Fruit fly (Drosophila melanogaster): Measurements from ENCODE around the gene eIF4E1.

eIF4E1 gene

dm6 chr3L:9446731-9447238 lies 44.5 kb upstream of the eIF4E1 start, which contains the start of gene CG3529 (continued):
- TF ChIP-seq Sox102F (GFP tag; optimal IDR thresholded peaks at IDR 0.05) (peak; percentile 21), CG31365 (tag; optimal IDR thresholded peaks at IDR 0.05) (no peak), ara (GFP tag; IDR thresholded peaks at IDR 0.05) (no peak), HLH54F (GFP tag; optimal IDR thresholded peaks at IDR 0.05) (peak; percentile 5), CG8924 (tag; optimal IDR thresholded peaks at IDR 0.05) (peak; percentile 59), H15 (GFP tag; IDR thresholded peaks at IDR 0.05) (no peak), CG30020 (tag; optimal IDR thresholded peaks at IDR 0.05) (peak; percentile 31), Atf3 (GFP tag; optimal IDR thresholded peaks at IDR 0.05) (peak; percentile 23), CG3065 (GFP tag; optimal IDR thresholded peaks at IDR 0.05) (no peak), CG17361 (GFP tag; IDR thresholded peaks at IDR 0.05) (0 out of 3 replicates have a peak, but pooled peaks have one; percentile 19), CG15479 (GFP tag; optimal IDR thresholded peaks at IDR 0.05) (no peak), tio (GFP tag; optimal IDR thresholded peaks at IDR 0.05) (no peak), CG15073 (GFP tag; optimal IDR thresholded peaks at IDR 0.05) (no peak), CG4328 (GFP tag; optimal IDR thresholded peaks at IDR 0.05) (peak; percentile 56), CG11456 (GFP tag; IDR thresholded peaks at IDR 0.05) (no peak), CG11085 (GFP tag; IDR thresholded peaks at IDR 0.05) (no peak), HLH3B (GFP tag; IDR thresholded peaks at IDR 0.05) (no peak), CG32767 (GFP tag; IDR thresholded peaks at IDR 0.05) (peak; percentile 29; the same call in 1 of the 2 replicates), bab2 (GFP tag; optimal IDR thresholded peaks at IDR 0.05) (no peak), CG9932 (GFP tag; IDR thresholded peaks at IDR 0.05) (peak; percentile 42; the same call in 1 of the 2 replicates), BEAF-32 (GFP tag; optimal IDR thresholded peaks at IDR 0.05) (peak; percentile 47), prd (optimal IDR thresholded peaks at IDR 0.05) (no peak), prd (GFP tag; IDR thresholded peaks at IDR 0.05) (no peak), pb (GFP tag; optimal IDR thresholded peaks at IDR 0.05) (no peak), CG18599 (GFP tag; optimal IDR thresholded peaks at IDR 0.05) (no peak), CG16815 (GFP tag; optimal IDR thresholded peaks at IDR 0.05) (no peak), CG7745 (tag; optimal IDR thresholded peaks at IDR 0.05) (no peak), cas (GFP tag; IDR thresholded peaks at IDR 0.05) (no peak), CG14667 (GFP tag; IDR thresholded peaks at IDR 0.05) (no peak), CG12236 (GFP tag; optimal IDR thresholded peaks at IDR 0.05) (peak; percentile 10), CG6813 (GFP tag; optimal IDR thresholded peaks at IDR 0.05) (no peak), CG11504 (tag; optimal IDR thresholded peaks at IDR 0.05) (peak; percentile 45), CG4617 (GFP tag; optimal IDR thresholded peaks at IDR 0.05; ENCODE audit: borderline replicate concordance) (peak; percentile 84), jumu (GFP tag; optimal IDR thresholded peaks at IDR 0.05) (no peak), CG2116 (GFP tag; optimal IDR thresholded peaks at IDR 0.05) (peak; percentile 53), Vsx1 (GFP tag; optimal IDR thresholded peaks at IDR 0.05) (no peak), CG10366 (GFP tag; IDR thresholded peaks at IDR 0.05) (no peak), CG7786 (GFP tag; optimal IDR thresholded peaks at IDR 0.05) (peak; percentile 8), Lhr (GFP tag; optimal IDR thresholded peaks at IDR 0.05) (peak; percentile 21), gce (GFP tag; IDR thresholded peaks at IDR 0.05) (no peak), CG9797 (GFP tag; optimal IDR thresholded peaks at IDR 0.05) (peak; percentile 80), esg (GFP tag; conservative IDR thresholded peaks at IDR 0.05) (no peak), Bteb2 (GFP tag; optimal IDR thresholded peaks at IDR 0.05) (peak; percentile 20), CG18476 (GFP tag; optimal IDR thresholded peaks at IDR 0.05) (no peak), Nf-YC (tag; optimal IDR thresholded peaks at IDR 0.05) (peak; percentile 31), bigmax (GFP tag; optimal IDR thresholded peaks at IDR 0.05) (peak; percentile 1), maf-S (GFP tag; optimal IDR thresholded peaks at IDR 0.05) (peak; percentile 2), CG33213 (GFP tag; optimal IDR thresholded peaks at IDR 0.05) (peak; percentile 42), CG6254 (GFP tag; optimal IDR thresholded peaks at IDR 0.05) (no peak), CG1603 (tag; optimal IDR thresholded peaks at IDR 0.05) (peak; percentile 57)
